Worm (Caenorhabditis elegans) whole organism, early embryonic: ENCODE results near the gene irld-17.

Experiments
- B0310.2 ChIP-seq: sonication (generic microtip); optimal IDR thresholded peaks from 2 replicates; lab custom pipeline; 2016; ENCODE audit warnings: mild to moderate bottlenecking, missing genetic modification characterization, missing compliant biosample characterization
- F13C5.2 ChIP-seq: sonication (generic microtip); optimal IDR thresholded peaks from 2 replicates; lab custom pipeline; 2017; ENCODE audit warnings: mild to moderate bottlenecking, missing genetic modification characterization, inconsistent platforms, missing compliant biosample characterization
- aly-1 ChIP-seq: sonication (generic microtip); optimal IDR thresholded peaks from 2 replicates; lab custom pipeline; 2016; ENCODE audit warnings: missing genetic modification characterization, missing compliant biosample characterization
- ama-1 ChIP-seq: fragments of 150-350 bp; optimal IDR thresholded peaks from 2 replicates; lab custom pipeline; 2014
- ceh-13 ChIP-seq: fragments of 200-800 bp; sonication (Bioruptor generic); optimal IDR thresholded peaks from 2 replicates; lab custom pipeline; 2018; ENCODE audit warnings: mild to moderate bottlenecking, missing genetic modification characterization, missing compliant biosample characterization
- ceh-36 ChIP-seq: sonication (generic microtip); optimal IDR thresholded peaks from 2 replicates; lab custom pipeline; 2016; ENCODE audit warnings: missing genetic modification characterization, inconsistent platforms, missing compliant biosample characterization
- ets-7 ChIP-seq: sonication (generic microtip); optimal IDR thresholded peaks from 2 replicates; lab custom pipeline; 2016; ENCODE audit warnings: missing genotype, missing genetic modification characterization, missing compliant biosample characterization
- flt-1 ChIP-seq: fragments of 200-800 bp; sonication (Bioruptor generic); IDR thresholded peaks from 2 replicates; pipeline ENCODE4 v1.3.6; 2022; ENCODE audit warnings: missing genetic modification characterization, missing compliant biosample characterization
- hmbx-1 ChIP-seq: sonication (generic microtip); optimal IDR thresholded peaks from 2 replicates; lab custom pipeline; 2016; ENCODE audit warnings: mild to moderate bottlenecking, missing genetic modification characterization, missing compliant biosample characterization
- hmg-4 ChIP-seq: fragments of 200-800 bp; sonication (Bioruptor generic); optimal IDR thresholded peaks from 2 replicates; lab custom pipeline; 2018; ENCODE audit warnings: mild to moderate bottlenecking, missing genetic modification characterization, missing compliant biosample characterization
- hnd-1 ChIP-seq: sonication (generic microtip); optimal IDR thresholded peaks from 2 replicates; lab custom pipeline; 2016; ENCODE audit warnings: missing genetic modification characterization, missing compliant biosample characterization
- pes-1 ChIP-seq: fragments of 200-800 bp; sonication (Bioruptor generic); IDR thresholded peaks from 2 replicates; pipeline ENCODE4 v1.3.6; 2022; ENCODE audit warnings: missing genetic modification reagents, missing genetic modification characterization, missing compliant biosample characterization
- scrt-1 ChIP-seq: fragments of 200-800 bp; sonication (Bioruptor generic); IDR thresholded peaks from 2 replicates; pipeline ENCODE4 v1.3.6; 2022; ENCODE audit warnings: missing genetic modification characterization, missing compliant biosample characterization
- sea-1 ChIP-seq: fragments of 200-800 bp; sonication (Bioruptor generic); conservative IDR thresholded peaks from 2 replicates; pipeline ENCODE4 v1.3.6; 2022; ENCODE audit warnings: missing genetic modification characterization, missing compliant biosample characterization
- tbx-11 ChIP-seq: fragments of 200-800 bp; sonication (Bioruptor generic); IDR thresholded peaks from 2 replicates; pipeline ENCODE4 v1.3.6; 2022; ENCODE audit warnings: missing genetic modification characterization, missing compliant biosample characterization
- tbx-37 ChIP-seq: fragments of 200-800 bp; sonication (Bioruptor generic); conservative IDR thresholded peaks from 2 replicates; pipeline ENCODE4 v1.3.6; 2022; ENCODE audit warnings: missing genetic modification reagents, missing genetic modification characterization, missing compliant biosample characterization
- tra-4 ChIP-seq: sonication (generic microtip); optimal IDR thresholded peaks from 2 replicates; lab custom pipeline; 2017; ENCODE audit warnings: missing genetic modification characterization, missing compliant biosample characterization

Gene irld-17

DNA sequence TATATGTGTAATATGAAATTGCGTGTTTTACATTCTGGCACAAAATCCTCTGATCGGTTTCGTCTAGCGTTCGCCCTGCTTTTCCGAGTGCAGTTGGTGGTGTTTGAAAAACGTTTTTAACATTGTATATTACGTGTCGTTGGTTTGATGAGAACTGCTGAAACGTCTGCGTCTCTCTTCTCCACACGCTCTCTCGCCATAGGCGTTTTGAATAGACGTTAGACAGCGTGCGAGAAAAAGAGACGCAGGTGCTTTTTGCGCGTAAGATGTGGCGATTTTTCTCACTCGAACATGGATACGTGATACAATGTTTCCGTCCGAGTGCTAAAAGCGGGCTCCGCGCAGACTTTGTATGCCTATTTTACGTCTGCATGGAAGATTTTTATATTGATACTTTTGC, 11.3 kb upstream of the irld-17 start:
- TF ChIP-seq ceh-13 (GFP tag; lab: Kevin White, UChicago) (no peak), tbx-11 (GFP tag; lab: Robert Waterston, UW) (no peak), ceh-36 (tag; lab: Kevin White, UChicago) (no peak), tbx-37 (GFP tag; lab: Robert Waterston, UW) (no peak)

DNA sequence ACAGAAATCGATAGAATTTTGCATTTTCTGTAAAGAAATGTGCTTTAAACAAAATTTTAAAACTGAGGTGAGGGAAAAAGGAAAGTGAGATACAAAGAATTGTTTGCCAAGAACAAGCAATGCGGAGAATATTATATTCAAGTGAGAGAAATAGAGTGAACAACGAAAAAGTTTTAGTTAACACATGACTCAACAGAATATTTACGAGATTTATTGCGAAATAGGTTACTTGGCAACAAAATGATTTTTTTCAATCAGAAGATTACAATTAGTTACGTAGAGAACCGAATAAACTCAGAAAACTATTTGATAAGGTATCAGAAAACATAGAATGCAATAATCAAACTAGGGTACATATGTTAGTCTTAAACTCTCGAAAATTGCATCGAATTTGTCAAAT, 10.3 kb upstream of the irld-17 start, which contains the start of gene nhr-117:
nhr-117 (minus strand) TSS at position 27 of the 400 bp plus-strand sequence.
- no peak for TF ChIP-seq tbx-37 (GFP tag; lab: Robert Waterston, UW)

DNA sequence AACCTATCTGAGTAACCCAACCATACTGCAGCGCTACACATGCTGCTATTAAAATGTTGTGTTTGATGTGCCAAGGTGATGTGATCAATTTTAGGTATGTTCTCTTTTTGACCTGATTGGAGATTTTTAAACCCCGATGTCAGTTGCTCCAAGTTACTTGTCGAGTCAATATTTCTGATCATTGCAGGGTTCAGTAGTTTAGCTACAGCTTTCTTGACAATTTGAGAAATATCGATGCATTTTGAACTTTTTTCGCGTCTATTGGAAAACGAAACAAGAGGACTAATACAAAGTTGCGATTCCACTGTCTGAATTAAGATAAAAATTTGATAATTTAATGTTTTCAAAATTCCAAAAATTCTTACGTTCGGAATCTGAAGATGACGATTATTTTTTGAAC, 8.4 kb upstream of the irld-17 start:
- TF ChIP-seq ama-1 (lab: Kevin White, UChicago) (no peak), tra-4 (tag; lab: Kevin White, UChicago) (no peak), aly-1 (tag; lab: Kevin White, UChicago) (no peak), ets-7 (tag; lab: Kevin White, UChicago) (no peak), F13C5.2 (no peak), sea-1 (GFP tag; lab: Robert Waterston, UW) (no peak), tbx-37 (GFP tag; lab: Robert Waterston, UW) (no peak), pes-1 (GFP tag; lab: Robert Waterston, UW) (no peak), flt-1 (GFP tag; lab: Robert Waterston, UW) (no peak)

DNA sequence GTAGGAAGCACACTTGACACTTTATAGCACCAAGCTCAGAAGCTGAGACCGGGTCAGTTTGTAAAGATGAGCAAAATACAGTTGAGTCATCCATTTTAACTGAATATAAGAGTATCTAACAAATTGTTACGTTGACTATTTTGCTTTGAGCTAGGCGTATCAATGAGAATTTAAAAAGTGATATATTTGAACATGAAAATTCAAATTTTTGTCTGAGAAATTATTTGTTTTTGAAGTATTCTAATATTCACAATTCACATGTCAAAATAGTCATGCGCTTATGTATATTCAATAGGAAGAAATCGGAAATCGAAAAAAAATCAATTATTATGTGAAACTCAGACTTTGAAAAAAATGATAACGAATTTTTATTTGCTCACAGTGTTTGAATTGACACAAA, 7.5 kb upstream of the irld-17 start, which contains the start of gene nhr-110:
nhr-110 (minus strand) TSS at position 101 of the 400 bp plus-strand sequence.
- TF ChIP-seq hmbx-1 (tag; lab: Kevin White, UChicago) (no peak), ama-1 (lab: Kevin White, UChicago) (no peak), tra-4 (tag; lab: Kevin White, UChicago) (no peak), B0310.2 (no peak), hmg-4 (GFP tag; lab: Kevin White, UChicago) (no peak), F13C5.2 (no peak), flt-1 (GFP tag; lab: Robert Waterston, UW) (no peak), tbx-37 (GFP tag; lab: Robert Waterston, UW) (no peak), ceh-13 (GFP tag; lab: Kevin White, UChicago) (no peak), ceh-36 (tag; lab: Kevin White, UChicago) (no peak), sea-1 (GFP tag; lab: Robert Waterston, UW) (no peak), pes-1 (GFP tag; lab: Robert Waterston, UW) (no peak)

DNA sequence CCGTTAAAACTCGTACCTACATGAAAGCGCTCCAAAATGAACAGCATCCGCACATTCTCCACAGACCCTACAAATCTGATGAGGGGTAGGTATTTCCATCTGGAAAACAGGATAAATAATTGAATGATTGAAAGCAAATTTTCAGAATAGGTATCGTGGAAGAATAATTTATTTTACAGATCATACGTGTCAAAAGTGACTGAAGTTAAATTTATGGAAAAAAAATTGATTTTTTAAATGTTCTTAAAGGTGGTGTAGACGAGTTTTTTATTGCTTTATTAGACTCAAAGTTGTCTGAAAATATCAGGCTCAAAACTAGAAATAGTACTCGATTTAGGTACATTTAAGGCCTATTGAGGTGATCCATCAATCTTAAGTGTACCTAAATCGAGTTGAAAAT, 5.1 kb upstream of the irld-17 start, which contains the start of gene nhr-237:
nhr-237 (minus strand) TSS at position 101 of the 400 bp plus-strand sequence.
- TF ChIP-seq tbx-11 (GFP tag; lab: Robert Waterston, UW) (no peak), scrt-1 (no peak), hmg-4 (GFP tag; lab: Kevin White, UChicago) (no peak), ceh-13 (GFP tag; lab: Kevin White, UChicago) (no peak), F13C5.2 (no peak), aly-1 (tag; lab: Kevin White, UChicago) (no peak), hnd-1 (no peak), pes-1 (GFP tag; lab: Robert Waterston, UW) (no peak), tbx-37 (GFP tag; lab: Robert Waterston, UW) (no peak), ets-7 (tag; lab: Kevin White, UChicago) (no peak), tra-4 (tag; lab: Kevin White, UChicago) (no peak), ceh-36 (tag; lab: Kevin White, UChicago) (no peak), hmbx-1 (tag; lab: Kevin White, UChicago) (no peak), ama-1 (lab: Kevin White, UChicago) (no peak)

DNA sequence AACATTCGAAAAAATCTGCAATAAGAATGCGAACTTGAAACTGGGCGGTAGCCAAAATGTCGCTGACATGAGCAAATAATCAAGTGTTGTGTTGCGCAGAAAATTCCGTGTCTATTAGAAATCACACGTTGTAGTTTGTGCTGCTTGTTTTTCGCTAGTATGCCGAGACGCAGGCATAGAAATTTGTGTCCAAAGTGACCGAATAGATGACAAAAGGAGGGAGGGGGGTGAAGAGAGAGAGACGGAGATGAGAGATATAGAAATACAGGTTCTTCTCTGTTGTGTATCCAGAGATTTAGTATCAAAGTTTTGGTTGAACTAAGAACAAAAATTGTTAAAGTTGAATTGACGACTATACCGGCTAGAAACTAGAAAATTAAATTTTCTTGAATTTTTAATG, 4.5 kb upstream of the irld-17 start:
- TF ChIP-seq scrt-1 (no peak), hnd-1 (no peak), B0310.2 (no peak), aly-1 (tag; lab: Kevin White, UChicago) (no peak)

DNA sequence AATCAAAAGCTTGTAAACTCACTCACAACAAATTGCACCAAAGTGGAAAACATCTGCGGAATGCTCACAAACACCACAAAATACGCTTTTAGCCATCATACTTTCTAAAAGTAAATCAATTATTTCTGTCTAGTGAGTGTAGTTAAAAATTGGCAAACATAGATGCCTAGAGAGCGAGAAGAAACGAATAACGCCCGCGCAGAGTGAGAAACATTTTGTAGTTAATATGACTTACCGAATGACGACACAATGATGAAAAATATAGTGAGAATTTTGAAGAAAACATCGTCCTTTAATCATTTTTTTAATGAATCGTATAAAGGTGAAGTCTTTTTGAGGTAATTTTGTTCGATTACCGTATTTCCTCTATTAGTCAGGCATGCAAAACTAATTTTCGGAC, 2.5 kb upstream of the irld-17 start, which contains the start of gene nhr-238:
nhr-238 (minus strand) TSS at position 104 of the 400 bp plus-strand sequence.
- TF ChIP-seq hmbx-1 (tag; lab: Kevin White, UChicago) (no peak), sea-1 (GFP tag; lab: Robert Waterston, UW) (no peak), hnd-1 (no peak), pes-1 (GFP tag; lab: Robert Waterston, UW) (no peak), B0310.2 (no peak), ama-1 (lab: Kevin White, UChicago) (no peak), F13C5.2 (no peak), tbx-37 (GFP tag; lab: Robert Waterston, UW) (no peak)

DNA sequence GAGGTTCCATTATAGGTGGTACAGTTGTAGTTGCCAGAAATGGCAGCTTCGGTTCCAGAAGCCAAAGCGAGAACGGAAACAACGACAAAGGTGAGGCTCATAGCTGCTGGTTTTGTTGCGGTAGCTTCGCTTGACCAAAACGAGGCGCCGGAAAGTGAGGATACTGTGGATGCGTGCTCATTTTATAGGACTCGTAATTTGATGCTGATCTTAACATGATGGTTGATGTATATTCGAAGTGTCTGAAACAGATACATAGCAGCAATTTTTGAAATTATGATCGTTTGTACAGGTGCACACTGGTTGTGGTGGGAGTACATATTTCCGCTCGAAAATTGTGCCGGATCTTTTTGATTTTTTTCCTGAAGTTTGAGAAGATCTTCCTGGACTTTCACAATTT, 669 bp upstream of the irld-17 start, which contains the start of gene Y46H3D.8:
Y46H3D.8 (minus strand) TSS at position 101 of the 400 bp plus-strand sequence.
- TF ChIP-seq ceh-13 (GFP tag; lab: Kevin White, UChicago) (no peak), tbx-11 (GFP tag; lab: Robert Waterston, UW) (no peak), flt-1 (GFP tag; lab: Robert Waterston, UW) (no peak), tra-4 (tag; lab: Kevin White, UChicago) (no peak), ceh-36 (tag; lab: Kevin White, UChicago) (no peak), aly-1 (tag; lab: Kevin White, UChicago) (no peak), hnd-1 (no peak), scrt-1 (no peak), hmbx-1 (tag; lab: Kevin White, UChicago) (no peak), F13C5.2 (no peak), tbx-37 (GFP tag; lab: Robert Waterston, UW) (no peak)
